ENCODE assay signal across 2 worm cellular contexts in the genomic region with DNA sequence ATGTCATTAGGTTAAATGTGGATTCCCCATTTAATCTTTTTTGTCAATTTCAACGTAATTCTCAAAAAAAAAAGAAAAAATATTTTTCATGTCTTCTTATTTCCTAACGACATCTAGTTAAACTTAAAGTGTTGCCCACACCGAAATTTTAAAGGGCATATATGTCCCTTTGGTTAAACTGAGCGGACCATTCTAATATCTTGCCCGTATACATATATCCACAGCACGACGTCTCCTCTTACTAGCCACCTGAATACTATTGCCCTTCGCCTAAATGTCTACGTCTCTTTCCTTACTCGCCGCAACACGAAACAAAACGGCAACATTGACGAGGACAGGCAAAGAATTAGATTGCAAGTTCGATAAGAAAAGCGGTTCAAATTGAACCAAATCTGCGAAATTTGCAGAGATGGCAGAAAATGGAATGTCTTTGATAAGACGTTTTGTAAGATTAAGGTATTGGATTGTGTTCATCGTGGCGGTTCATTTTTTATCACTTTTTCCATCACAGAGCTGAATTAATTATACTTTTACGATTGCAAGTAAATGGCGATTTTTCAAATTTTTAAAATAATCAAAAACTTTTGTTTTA.
TF ChIP-seq lines count a peak whose summit lies in the region.

No protein-coding gene starts in this region.

TF ChIP-seq in whole organism, L4 larva, 104 proteins besides CTCF, POLR2A, EP300 and RAD21 (continued from another document):
- peak; percentile 99 for TF ChIP-seq nhr-10 (tag; optimal IDR thresholded peaks at IDR 0.05; lab: Kevin White, UChicago)
- TF ChIP-seq ceh-44 (GFP tag; IDR thresholded peaks at IDR 0.05; lab: Robert Waterston, UW) = peak; percentile 83
- TF ChIP-seq jun-1 (tag; optimal IDR thresholded peaks at IDR 0.05; lab: Kevin White, UChicago) = peak; percentile 100
- peak; percentile 98 for TF ChIP-seq daf-19 (GFP tag; conservative IDR thresholded peaks at IDR 0.05; lab: Robert Waterston, UW)
- peak; percentile 100 for TF ChIP-seq hmg-1.1 (GFP tag; IDR thresholded peaks at IDR 0.05; lab: Robert Waterston, UW)
- TF ChIP-seq nhr-6 (tag; optimal IDR thresholded peaks at IDR 0.05; lab: Kevin White, UChicago) = peak; percentile 99
- peak; percentile 97 for TF ChIP-seq gei-8 (GFP tag; optimal IDR thresholded peaks at IDR 0.05; lab: Kevin White, UChicago)
- peak; percentile 100 for TF ChIP-seq zag-1 (tag; optimal IDR thresholded peaks at IDR 0.05; lab: Kevin White, UChicago)
- TF ChIP-seq nhr-42 (GFP tag; IDR thresholded peaks at IDR 0.05; lab: Robert Waterston, UW) = peak; percentile 99
- peak; percentile 98 for TF ChIP-seq mes-2 (tag; optimal IDR thresholded peaks at IDR 0.05; lab: Kevin White, UChicago; ENCODE audit: poor library complexity, severe bottlenecking)
- TF ChIP-seq ama-1 (optimal IDR thresholded peaks at IDR 0.05; lab: Kevin White, UChicago) = no peak
- TF ChIP-seq T26A8.4 (GFP tag; IDR thresholded peaks at IDR 0.05; lab: Robert Waterston, UW) = peak; percentile 100
- TF ChIP-seq daf-8 (GFP tag; IDR thresholded peaks at IDR 0.05; lab: Robert Waterston, UW) = peak; percentile 89; the same call in 1 of the 2 replicates
- TF ChIP-seq unc-39 (tag; optimal IDR thresholded peaks at IDR 0.05; lab: Kevin White, UChicago) = peak; percentile 100
- no peak for TF ChIP-seq daf-12 (tag; optimal IDR thresholded peaks at IDR 0.05; lab: Kevin White, UChicago)
- 0 out of 2 replicates have a peak, but pooled peaks have one; percentile 59 for TF ChIP-seq Y48G9A.11 (GFP tag; IDR thresholded peaks at IDR 0.05; lab: Robert Waterston, UW)
- TF ChIP-seq dpl-1 (GFP tag; optimal IDR thresholded peaks at IDR 0.05; lab: Kevin White, UChicago) = peak; percentile 77
- TF ChIP-seq mxl-3 (GFP tag; optimal IDR thresholded peaks at IDR 0.05; lab: Kevin White, UChicago) = peak; percentile 92
- peak; percentile 97 for TF ChIP-seq lin-13 (GFP tag; optimal IDR thresholded peaks at IDR 0.05; lab: Kevin White, UChicago)
- peak; percentile 99 for TF ChIP-seq duxl-1 (tag; optimal IDR thresholded peaks at IDR 0.05; lab: Kevin White, UChicago; ENCODE audit: poor library complexity)
- peak; percentile 99 for TF ChIP-seq ctbp-1 (GFP tag; IDR thresholded peaks at IDR 0.05; lab: Robert Waterston, UW)
- TF ChIP-seq F49E8.2 (tag; optimal IDR thresholded peaks at IDR 0.05; lab: Kevin White, UChicago; ENCODE audit: borderline replicate concordance) = peak; percentile 22
- TF ChIP-seq php-3 (GFP tag; IDR thresholded peaks at IDR 0.05; lab: Robert Waterston, UW) = peak; percentile 98
- peak; percentile 94 for TF ChIP-seq lin-29 (GFP tag; IDR thresholded peaks at IDR 0.05; lab: Robert Waterston, UW)
- TF ChIP-seq nhr-76 (tag; optimal IDR thresholded peaks at IDR 0.05; lab: Kevin White, UChicago) = peak; percentile 85
- TF ChIP-seq fkh-10 (GFP tag; optimal IDR thresholded peaks at IDR 0.05; lab: Kevin White, UChicago) = peak; percentile 99
- peak; percentile 95 for TF ChIP-seq nhr-25 (tag; optimal IDR thresholded peaks at IDR 0.05; lab: Kevin White, UChicago; ENCODE audit: borderline replicate concordance, insufficient read depth)
- TF ChIP-seq mep-1 (tag; optimal IDR thresholded peaks at IDR 0.05; lab: Kevin White, UChicago) = peak; percentile 100
- TF ChIP-seq F10B5.3 (tag; optimal IDR thresholded peaks at IDR 0.05; lab: Kevin White, UChicago) = peak; percentile 97
- peak; percentile 100 for TF ChIP-seq dve-1 (tag; optimal IDR thresholded peaks at IDR 0.05; lab: Kevin White, UChicago; ENCODE audit: insufficient read depth)
- peak; percentile 28 for TF ChIP-seq R02D3.7 (tag; optimal IDR thresholded peaks at IDR 0.05; lab: Kevin White, UChicago)
- TF ChIP-seq mdt-29 (GFP tag; IDR thresholded peaks at IDR 0.05; lab: Robert Waterston, UW) = peak; percentile 93
- TF ChIP-seq lim-7 (GFP tag; IDR thresholded peaks at IDR 0.05; lab: Robert Waterston, UW) = peak; percentile 69; the same call in 1 of the 2 replicates
- TF ChIP-seq ZK546.5 (tag; optimal IDR thresholded peaks at IDR 0.05; lab: Kevin White, UChicago) = peak; percentile 33 to 76
- peak; percentile 89 for TF ChIP-seq ZK337.2 (GFP tag; IDR thresholded peaks at IDR 0.05; lab: Robert Waterston, UW)
- peak; percentile 99 for TF ChIP-seq dmd-6 (GFP tag; IDR thresholded peaks at IDR 0.05; lab: Robert Waterston, UW)
- no peak for TF ChIP-seq set-16 (GFP tag; IDR thresholded peaks at IDR 0.05; lab: Robert Waterston, UW)
- peak; percentile 96 for TF ChIP-seq ces-1 (GFP tag; optimal IDR thresholded peaks at IDR 0.05; lab: Kevin White, UChicago)
- peak; percentile 99 for TF ChIP-seq lin-39 (tag; optimal IDR thresholded peaks at IDR 0.05; lab: Kevin White, UChicago)
- peak; percentile 93 for TF ChIP-seq arid-1 (GFP tag; conservative IDR thresholded peaks at IDR 0.05; lab: Robert Waterston, UW)
- peak in 1 of 2 experiments; percentile 95; a peak in 2 of 4 replicates for TF ChIP-seq madf-5 (GFP tag; IDR thresholded peaks at IDR 0.05; lab: Robert Waterston, UW)
- TF ChIP-seq dmd-8 (GFP tag; IDR thresholded peaks at IDR 0.05; lab: Robert Waterston, UW) = peak; percentile 80; the same call in 1 of the 2 replicates
- peak; percentile 98 for TF ChIP-seq spr-1 (tag; optimal IDR thresholded peaks at IDR 0.05; lab: Kevin White, UChicago)
- peak; percentile 98 for TF ChIP-seq vab-7 (GFP tag; IDR thresholded peaks at IDR 0.05; lab: Robert Waterston, UW)
- TF ChIP-seq fos-1 (tag; optimal IDR thresholded peaks at IDR 0.05; lab: Kevin White, UChicago) = peak; percentile 96
- TF ChIP-seq nhr-102 (tag; optimal IDR thresholded peaks at IDR 0.05; lab: Kevin White, UChicago) = peak; percentile 100
- peak; percentile 100 for TF ChIP-seq aha-1 (tag; lab: Kevin White, UChicago)
- peak; percentile 92 for TF ChIP-seq ceh-32 (tag; optimal IDR thresholded peaks at IDR 0.05; lab: Kevin White, UChicago; ENCODE audit: poor library complexity)
- peak; percentile 99 for TF ChIP-seq rbr-2 (tag; optimal IDR thresholded peaks at IDR 0.05; lab: Kevin White, UChicago)
- TF ChIP-seq nhr-237 (tag; optimal IDR thresholded peaks at IDR 0.05; lab: Kevin White, UChicago) = peak; percentile 95
- peak; percentile 82; the same call in 1 of the 2 replicates for TF ChIP-seq nhr-41 (GFP tag; IDR thresholded peaks at IDR 0.05; lab: Robert Waterston, UW)
- TF ChIP-seq snpc-1.2 (GFP tag; IDR thresholded peaks at IDR 0.05; lab: Robert Waterston, UW) = peak; percentile 70; the same call in 1 of the 2 replicates
- TF ChIP-seq lin-38 (GFP tag; IDR thresholded peaks at IDR 0.05; lab: Robert Waterston, UW) = peak; percentile 91

TF ChIP-seq in whole organism, late embryonic, 69 proteins besides CTCF, POLR2A, EP300 and RAD21 (continued from another document):
- peak; percentile 50 for TF ChIP-seq unc-3 (GFP tag; conservative IDR thresholded peaks at IDR 0.05; lab: Robert Waterston, UW)
- TF ChIP-seq unc-3 (tag; optimal IDR thresholded peaks at IDR 0.05; lab: Kevin White, UChicago) = peak; percentile 86
- TF ChIP-seq hlh-8 (tag; optimal IDR thresholded peaks at IDR 0.05; lab: Kevin White, UChicago) = peak; percentile 54
- TF ChIP-seq K02D7.2 (tag; optimal IDR thresholded peaks at IDR 0.05; lab: Kevin White, UChicago) = no peak
- TF ChIP-seq rnt-1 (tag; optimal IDR thresholded peaks at IDR 0.05; lab: Kevin White, UChicago) = peak; percentile 97
- no peak for TF ChIP-seq che-1 (tag; optimal IDR thresholded peaks at IDR 0.05; lab: Kevin White, UChicago)
- no peak for TF ChIP-seq lim-6 (tag; optimal IDR thresholded peaks at IDR 0.05; lab: Kevin White, UChicago)
- no peak for TF ChIP-seq ceh-9 (tag; optimal IDR thresholded peaks at IDR 0.05; lab: Kevin White, UChicago)
- peak; percentile 90 for TF ChIP-seq pqm-1 (tag; optimal IDR thresholded peaks at IDR 0.05; lab: Kevin White, UChicago)
- TF ChIP-seq ceh-19 (GFP tag; optimal IDR thresholded peaks at IDR 0.05; lab: Kevin White, UChicago) = peak; percentile 68
- TF ChIP-seq zip-5 (tag; optimal IDR thresholded peaks at IDR 0.05; lab: Kevin White, UChicago) = no peak
- TF ChIP-seq ceh-2 (tag; optimal IDR thresholded peaks at IDR 0.05; lab: Kevin White, UChicago) = peak; percentile 74
- no peak for TF ChIP-seq ama-1 (optimal IDR thresholded peaks at IDR 0.05; lab: Kevin White, UChicago)
